Worm (Caenorhabditis elegans) whole organism, mixed stage, embryonic: ENCODE measurements around the gene C29E4.14.
A peak's percentile ranks its signal among the peaks of the same experiment; 100 is the strongest.

Experiments used
- M03D4.4 ChIP-seq: sonication (generic microtip); optimal IDR thresholded peaks from 2 replicates; lab custom pipeline; 2017; ENCODE audit warnings: mild to moderate bottlenecking, missing genetic modification characterization, missing compliant biosample characterization
- bed-3 ChIP-seq: fragments of 200-800 bp; sonication (Bioruptor generic); optimal IDR thresholded peaks from 3 replicates; lab custom pipeline; 2018; ENCODE audit warnings: mild to moderate bottlenecking, missing genetic modification characterization, moderate library complexity, missing compliant biosample characterization
- blmp-1 ChIP-seq: fragments of 150-350 bp; optimal IDR thresholded peaks from 2 replicates; lab custom pipeline; 2014; ENCODE audit warnings: missing biosample characterization, missing genetic modification characterization
- ceh-39 ChIP-seq: fragments of 150-350 bp; optimal IDR thresholded peaks from 2 replicates; lab custom pipeline; 2014; ENCODE audit warnings: missing biosample characterization, missing genetic modification characterization
- ceh-43 ChIP-seq: fragments of 200-800 bp; sonication (Bioruptor generic); optimal IDR thresholded peaks from 2 replicates; lab custom pipeline; 2018; ENCODE audit warnings: mild to moderate bottlenecking, missing genetic modification characterization, moderate library complexity, missing compliant biosample characterization
- ces-1 ChIP-seq: fragments of 150-350 bp; optimal IDR thresholded peaks from 2 replicates; lab custom pipeline; 2014; ENCODE audit warnings: missing biosample characterization, missing genetic modification reagents, missing genetic modification characterization
- drap-1 ChIP-seq: fragments of 200-800 bp; sonication (Bioruptor generic); optimal IDR thresholded peaks from 3 replicates; lab custom pipeline; 2018; ENCODE audit warnings: mild to moderate bottlenecking, missing genetic modification characterization, missing compliant biosample characterization
- elt-3 ChIP-seq: fragments of 150-350 bp; optimal IDR thresholded peaks from 2 replicates; lab custom pipeline; 2014; ENCODE audit warnings: missing biosample characterization, missing genetic modification characterization
- flh-1 ChIP-seq: fragments of 200-800 bp; sonication (Bioruptor generic); optimal IDR thresholded peaks from 2 replicates; lab custom pipeline; 2018; ENCODE audit warnings: mild to moderate bottlenecking, missing genetic modification characterization, moderate library complexity, missing compliant biosample characterization
- ham-2 ChIP-seq: fragments of 200-800 bp; sonication (Bioruptor generic); optimal IDR thresholded peaks from 2 replicates; lab custom pipeline; 2018; ENCODE audit warnings: mild to moderate bottlenecking, missing genetic modification characterization, missing compliant biosample characterization
- hlh-1 ChIP-seq: fragments of 150-350 bp; optimal IDR thresholded peaks from 2 replicates; lab custom pipeline; 2014; ENCODE audit warnings: missing biosample characterization, missing genetic modification reagents, missing genetic modification characterization
- lin-13 ChIP-seq: fragments of 150-350 bp; optimal IDR thresholded peaks from 2 replicates; lab custom pipeline; 2014; ENCODE audit warnings: missing biosample characterization, missing genetic modification characterization
- lin-32 ChIP-seq: fragments of 200-800 bp; sonication (Bioruptor generic); optimal IDR thresholded peaks from 2 replicates; lab custom pipeline; 2018; ENCODE audit warnings: mild to moderate bottlenecking, missing genetic modification characterization, missing compliant biosample characterization
- lsy-2 ChIP-seq: fragments of 150-350 bp; optimal IDR thresholded peaks from 2 replicates; lab custom pipeline; 2014; ENCODE audit warnings: missing biosample characterization, missing genetic modification characterization
- mab-5 ChIP-seq: fragments of 150-350 bp; optimal IDR thresholded peaks from 2 replicates; lab custom pipeline; 2014; ENCODE audit warnings: missing biosample characterization, missing genetic modification characterization
- mep-1 ChIP-seq: fragments of 150-350 bp; optimal IDR thresholded peaks from 2 replicates; lab custom pipeline; 2017; ENCODE audit warnings: missing biosample characterization, missing genetic modification reagents, missing genetic modification characterization, inconsistent platforms
- mls-2 ChIP-seq: sonication (generic microtip); optimal IDR thresholded peaks from 2 replicates; lab custom pipeline; 2016; ENCODE audit warnings: mild to moderate bottlenecking, missing genetic modification characterization, moderate library complexity, missing compliant biosample characterization
- nhr-12 ChIP-seq: fragments of 150-350 bp; optimal IDR thresholded peaks from 2 replicates; lab custom pipeline; 2014; ENCODE audit warnings: missing biosample characterization, missing genetic modification characterization
- nhr-237 ChIP-seq: fragments of 150-350 bp; optimal IDR thresholded peaks from 2 replicates; lab custom pipeline; 2014; ENCODE audit warnings: missing biosample characterization, missing genetic modification characterization
- nhr-28 ChIP-seq: fragments of 150-350 bp; optimal IDR thresholded peaks from 2 replicates; lab custom pipeline; 2014; ENCODE audit warnings: missing biosample characterization, missing genetic modification characterization
- nhr-76 ChIP-seq: sonication (generic microtip); optimal IDR thresholded peaks from 2 replicates; lab custom pipeline; 2017; ENCODE audit warnings: missing biosample characterization, missing genetic modification characterization
- pha-4 ChIP-seq: fragments of 150-350 bp; optimal IDR thresholded peaks from 2 replicates; lab custom pipeline; 2018; ENCODE audit warnings: missing biosample characterization, missing genetic modification reagents, missing genetic modification characterization
- sem-2 ChIP-seq: fragments of 200-800 bp; sonication (Bioruptor generic); optimal IDR thresholded peaks from 2 replicates; lab custom pipeline; 2018; ENCODE audit warnings: mild to moderate bottlenecking, missing genetic modification characterization, missing compliant biosample characterization
- snpc-4 ChIP-seq: fragments of 150-350 bp; optimal IDR thresholded peaks from 2 replicates; lab custom pipeline; 2014; ENCODE audit warnings: missing biosample characterization, missing genetic modification characterization
- sptf-1 ChIP-seq: sonication (generic microtip); optimal IDR thresholded peaks from 2 replicates; lab custom pipeline; 2017; ENCODE audit warnings: mild to moderate bottlenecking, missing genetic modification characterization, moderate library complexity, missing compliant biosample characterization
- tbx-8 ChIP-seq: fragments of 200-800 bp; sonication (Bioruptor generic); optimal IDR thresholded peaks from 2 replicates; lab custom pipeline; 2018; ENCODE audit warnings: mild to moderate bottlenecking, missing genetic modification characterization, moderate library complexity, missing compliant biosample characterization
- unc-120 ChIP-seq: sonication (generic microtip); optimal IDR thresholded peaks from 2 replicates; lab custom pipeline; 2017; ENCODE audit warnings: missing genetic modification characterization, missing compliant biosample characterization; ENCODE audit not compliant: poor library complexity, severe bottlenecking
- unc-39 ChIP-seq: fragments of 150-350 bp; optimal IDR thresholded peaks from 2 replicates; lab custom pipeline; 2014; ENCODE audit warnings: missing biosample characterization, missing genetic modification characterization
- unc-62 ChIP-seq: fragments of 150-350 bp; optimal IDR thresholded peaks from 2 replicates; lab custom pipeline; 2014; ENCODE audit warnings: missing biosample characterization, missing genetic modification reagents, missing genetic modification characterization
- zip-8 ChIP-seq: fragments of 150-350 bp; optimal IDR thresholded peaks from 2 replicates; lab custom pipeline; 2014; ENCODE audit warnings: missing biosample characterization, missing genetic modification characterization
- ztf-11 ChIP-seq: fragments of 150-350 bp; optimal IDR thresholded peaks from 2 replicates; lab custom pipeline; 2014; ENCODE audit warnings: missing biosample characterization, missing genetic modification characterization

Gene C29E4.14

ce11 chrIII:7948802-7949201 lies 28.9 kb downstream of the C29E4.14 start, which contains the start of gene col-90:
col-90 (plus strand) TSS chrIII:7948838.
- TF ChIP-seq tbx-8 (GFP tag; lab: Kevin White, UChicago) (no peak), bed-3 (no peak), nhr-76 (tag; lab: Kevin White, UChicago) (no peak), blmp-1 (tag; lab: Kevin White, UChicago) (no peak), mep-1 (tag; lab: Kevin White, UChicago) (no peak), lin-32 (GFP tag; lab: Kevin White, UChicago) (no peak), snpc-4 (no peak), unc-39 (tag; lab: Kevin White, UChicago) (no peak), lin-13 (tag; lab: Kevin White, UChicago) (no peak), nhr-237 (tag; lab: Kevin White, UChicago) (no peak)
- TF ChIP-seq, all 35 proteins: peak for 0

DNA sequence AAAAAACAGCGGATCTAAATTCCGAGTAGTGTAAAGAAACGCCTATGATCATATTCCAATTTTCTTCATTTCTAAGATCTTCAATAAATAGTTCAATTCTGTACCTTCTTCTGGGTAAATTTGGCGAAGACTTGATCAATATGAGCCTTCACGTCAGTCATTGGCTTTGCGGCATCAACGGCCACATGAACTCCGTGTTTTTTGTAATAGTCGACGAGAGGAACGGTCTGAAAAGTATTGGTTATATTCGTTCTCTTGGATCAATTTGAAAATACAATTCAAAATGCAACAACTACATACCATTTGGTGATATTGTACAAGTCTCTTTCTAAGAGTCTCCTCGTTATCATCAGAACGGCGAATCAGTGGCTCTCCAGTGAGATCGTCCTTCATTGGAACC lies 30.5 kb downstream of the C29E4.14 start:
- no peak for TF ChIP-seq nhr-28
- TF ChIP-seq ceh-39, result no peak
- no peak for TF ChIP-seq M03D4.4 (tag; lab: Kevin White, UChicago)
- TF ChIP-seq drap-1, result no peak
- no peak for TF ChIP-seq hlh-1 (tag; lab: Kevin White, UChicago)
- TF ChIP-seq lin-13 (tag; lab: Kevin White, UChicago), result no peak
- TF ChIP-seq lin-32 (GFP tag; lab: Kevin White, UChicago), result no peak
- TF ChIP-seq sptf-1, result no peak
- TF ChIP-seq sem-2 (GFP tag; lab: Kevin White, UChicago), result no peak
- TF ChIP-seq ztf-11 (tag; lab: Kevin White, UChicago), result no peak
- no peak for TF ChIP-seq zip-8 (tag; lab: Kevin White, UChicago)
- TF ChIP-seq mep-1 (tag; lab: Kevin White, UChicago), result no peak
- no peak for TF ChIP-seq snpc-4
- TF ChIP-seq mls-2 (tag; lab: Kevin White, UChicago), result no peak
- TF ChIP-seq bed-3, result no peak
- TF ChIP-seq ham-2 (GFP tag; lab: Kevin White, UChicago), result no peak
- no peak for TF ChIP-seq elt-3 (tag; lab: Kevin White, UChicago)
- TF ChIP-seq pha-4 (tag; lab: Kevin White, UChicago), result no peak
- no peak for TF ChIP-seq nhr-12 (tag; lab: Kevin White, UChicago)
- TF ChIP-seq lsy-2, result no peak

- TF ChIP-seq sptf-1 (no peak), nhr-28 (no peak), lin-32 (GFP tag; lab: Kevin White, UChicago) (no peak), unc-62 (GFP tag; lab: Kevin White, UChicago) (no peak), mab-5 (tag; lab: Kevin White, UChicago) (no peak), flh-1 (GFP tag; lab: Kevin White, UChicago) (no peak), ceh-43 (GFP tag; lab: Kevin White, UChicago) (no peak), lsy-2 (peak; percentile 24), nhr-12 (tag; lab: Kevin White, UChicago) (no peak), mep-1 (tag; lab: Kevin White, UChicago) (peak; percentile 14), ces-1 (no peak), drap-1 (no peak)
Measured at ce11 chrIII:7952077-7952765, 32.3 kb downstream of the C29E4.14 start, which contains the start of gene C29E4.15. C29E4.15 (plus strand) TSS chrIII:7952623.

DNA sequence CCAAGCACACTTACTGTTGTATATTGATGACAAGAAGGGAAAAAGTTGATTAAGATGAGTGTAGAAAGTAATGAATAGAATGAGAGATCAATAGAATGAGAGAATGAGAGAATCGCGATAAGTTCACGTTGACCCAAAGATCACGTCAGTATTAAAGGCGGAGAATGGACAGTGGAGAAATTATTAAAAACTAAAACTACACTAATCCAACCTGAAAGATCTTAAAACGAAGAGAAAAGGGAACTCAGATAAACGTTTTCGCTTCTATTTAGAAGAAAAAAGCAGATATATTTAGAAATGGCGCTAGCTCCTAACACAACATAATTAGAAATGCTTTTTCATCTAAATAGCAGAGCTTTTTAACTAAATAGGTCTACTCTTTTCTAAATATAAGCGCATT lies 33.3 kb downstream of the C29E4.14 start, which contains the start of gene let-754:
TSS of gene let-754 (minus strand) at position 101 of the 400 bp plus-strand sequence.
- TF ChIP-seq zip-8 (tag; lab: Kevin White, UChicago) (no peak), ham-2 (GFP tag; lab: Kevin White, UChicago) (no peak), elt-3 (tag; lab: Kevin White, UChicago) (no peak), sptf-1 (no peak), lsy-2 (no peak), ztf-11 (tag; lab: Kevin White, UChicago) (no peak), lin-32 (GFP tag; lab: Kevin White, UChicago) (no peak), mab-5 (tag; lab: Kevin White, UChicago) (no peak), nhr-76 (tag; lab: Kevin White, UChicago) (no peak), sem-2 (GFP tag; lab: Kevin White, UChicago) (no peak), hlh-1 (tag; lab: Kevin White, UChicago) (no peak), unc-120 (no peak)

DNA sequence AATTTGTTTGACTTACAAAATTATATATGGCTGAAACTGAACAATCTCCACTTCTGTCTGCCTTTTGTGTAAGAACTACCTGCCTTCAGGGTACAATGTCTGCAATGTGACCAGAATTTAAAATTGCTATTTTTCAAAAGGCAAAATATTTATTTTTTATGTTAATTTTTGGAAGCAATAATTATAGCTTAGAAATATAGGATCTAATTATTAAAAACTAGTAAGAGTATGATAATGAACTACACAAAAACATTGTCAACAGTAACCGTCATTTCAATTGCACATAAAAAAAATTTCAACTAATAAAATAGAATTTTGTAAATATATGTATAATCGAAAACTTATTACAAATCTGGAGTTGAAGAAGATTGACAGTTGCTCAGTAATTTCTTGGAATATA lies 37.0 kb downstream of the C29E4.14 start, which contains the start of gene C29E4.9:
TSS of gene C29E4.9 (minus strand) at position 101 of the 400 bp plus-strand sequence.
- TF ChIP-seq hlh-1 (tag; lab: Kevin White, UChicago) (no peak), mab-5 (tag; lab: Kevin White, UChicago) (no peak), nhr-76 (tag; lab: Kevin White, UChicago) (no peak), pha-4 (tag; lab: Kevin White, UChicago) (no peak), lsy-2 (no peak), unc-120 (no peak), snpc-4 (no peak), ham-2 (GFP tag; lab: Kevin White, UChicago) (no peak), lin-13 (tag; lab: Kevin White, UChicago) (no peak), mls-2 (tag; lab: Kevin White, UChicago) (no peak), unc-62 (GFP tag; lab: Kevin White, UChicago) (no peak), sem-2 (GFP tag; lab: Kevin White, UChicago) (no peak)
- TF ChIP-seq, all 35 proteins: peak for 0
